Fruit fly (Drosophila melanogaster) whole organism, wandering third instar larva: ENCODE data around the gene spz3.

ENCODE experiments used
- Abd-B ChIP-seq: fragments of >200 bp; optimal IDR thresholded peaks from 2 replicates; lab custom pipeline; 2017; ENCODE audit warnings: missing biosample characterization, missing genetic modification characterization
- CG32264 ChIP-seq: fragments of 200-800 bp; sonication (Bioruptor generic); optimal IDR thresholded peaks from 2 replicates; lab custom pipeline; 2016; ENCODE audit warnings: missing biosample characterization, missing genetic modification characterization
- CG9705 ChIP-seq: fragments of 200-800 bp; sonication (Bioruptor generic); optimal IDR thresholded peaks from 2 replicates; lab custom pipeline; 2018; ENCODE audit warnings: missing biosample characterization, mild to moderate bottlenecking, missing genetic modification characterization
- CrebA ChIP-seq: fragments of 200-800 bp; sonication (Bioruptor generic); optimal IDR thresholded peaks from 2 replicates; lab custom pipeline; 2016; ENCODE audit warnings: missing biosample characterization, mild to moderate bottlenecking, missing genetic modification characterization, borderline replicate concordance
- Dfd ChIP-seq: fragments of >200 bp; optimal IDR thresholded peaks from 2 replicates; lab custom pipeline; 2017; ENCODE audit warnings: missing biosample characterization, missing genetic modification characterization
- Dif ChIP-seq: fragments of 200-275, 200-300 bp; sonication (Bioruptor generic); optimal IDR thresholded peaks from 2 replicates; lab custom pipeline; 2018; ENCODE audit warnings: missing biosample characterization, missing genetic modification characterization; ENCODE audit not compliant: partially characterized antibody
- GATAd ChIP-seq: sonication (Bioruptor generic); optimal IDR thresholded peaks from 2 replicates; lab custom pipeline; 2016; ENCODE audit warnings: missing biosample characterization, missing genetic modification characterization
- HLH106 ChIP-seq: fragments of 200-800 bp; optimal IDR thresholded peaks from 3 replicates; lab custom pipeline; 2019; ENCODE audit warnings: missing biosample characterization, mild to moderate bottlenecking, missing genetic modification characterization, moderate library complexity
- Hnf4 ChIP-seq: fragments of 200-800 bp; sonication (Bioruptor generic); optimal IDR thresholded peaks from 2 replicates; lab custom pipeline; 2016; ENCODE audit warnings: missing biosample characterization, mild to moderate bottlenecking, missing genetic modification characterization
- Hr78 ChIP-seq: fragments of >200 bp; optimal IDR thresholded peaks from 2 replicates; lab custom pipeline; 2017; ENCODE audit warnings: missing biosample characterization, missing genetic modification characterization
- Hr83 ChIP-seq: fragments of 200-300 bp; sonication (Bioruptor generic); optimal IDR thresholded peaks from 2 replicates; lab custom pipeline; 2016; ENCODE audit warnings: missing biosample characterization, mild to moderate bottlenecking, missing genetic modification characterization, moderate library complexity; ENCODE audit not compliant: poor library complexity, severe bottlenecking
- Jra ChIP-seq: sonication (Bioruptor generic); optimal IDR thresholded peaks from 2 replicates; lab custom pipeline; 2016; ENCODE audit warnings: missing biosample characterization, missing genetic modification characterization
- Mio ChIP-seq: sonication (Bioruptor generic); optimal IDR thresholded peaks from 2 replicates; lab custom pipeline; 2016; ENCODE audit warnings: missing biosample characterization, missing genetic modification characterization
- Myc ChIP-seq: fragments of >200 bp; optimal IDR thresholded peaks from 2 replicates; lab custom pipeline; 2017
- N ChIP-seq: fragments of >200 bp; optimal IDR thresholded peaks from 2 replicates; lab custom pipeline; 2018; ENCODE audit warnings: missing biosample characterization, missing external identifiers, missing genetic modification characterization
- OdsH ChIP-seq: fragments of 200-800 bp; sonication (Bioruptor generic); optimal IDR thresholded peaks from 2 replicates; lab custom pipeline; 2016; ENCODE audit warnings: missing biosample characterization, mild to moderate bottlenecking, missing genetic modification characterization
- Rel ChIP-seq, 2 experiments: fragments of 200-800 bp; sonication (Bioruptor generic) in 1 of 2; optimal IDR thresholded peaks; 2 replicates in 1 of 2; 3 replicates in 1 of 2; lab custom pipeline; 2016 to 2019; ENCODE audit warnings: mild to moderate bottlenecking in 2 of 2, missing biosample characterization in 2 of 2, missing genetic modification characterization in 2 of 2, moderate library complexity in 1 of 2
- Sp1 ChIP-seq: fragments of 200-800 bp; sonication (Bioruptor generic); optimal IDR thresholded peaks from 3 replicates; lab custom pipeline; 2019; ENCODE audit warnings: missing biosample characterization, mild to moderate bottlenecking, missing genetic modification characterization, moderate library complexity
- Vsx2 ChIP-seq: fragments of 200-300, 225-300 bp; sonication (Bioruptor generic); optimal IDR thresholded peaks from 2 replicates; lab custom pipeline; 2018; ENCODE audit warnings: missing biosample characterization, missing genetic modification characterization; ENCODE audit not compliant: partially characterized antibody
- br ChIP-seq: fragments of 200-800 bp; sonication (Bioruptor generic); optimal IDR thresholded peaks from 2 replicates; lab custom pipeline; 2016; ENCODE audit warnings: missing biosample characterization, missing genetic modification characterization
- brk ChIP-seq: fragments of 200-800 bp; sonication (Bioruptor generic); optimal IDR thresholded peaks from 2 replicates; lab custom pipeline; 2016; ENCODE audit warnings: missing biosample characterization, mild to moderate bottlenecking, missing genetic modification characterization
- dl ChIP-seq, 2 experiments: fragments of 175-275, 200-275 bp in 1 of 2; fragments of 200-275 bp in 1 of 2; sonication (Bioruptor generic); optimal IDR thresholded peaks; lab custom pipeline; 2018; ENCODE audit warnings: mild to moderate bottlenecking in 2 of 2, missing biosample characterization in 2 of 2, missing genetic modification characterization in 2 of 2, moderate library complexity in 2 of 2; ENCODE audit not compliant: partially characterized antibody in 2 of 2, insufficient read depth in 1 of 2
- dmrt93B ChIP-seq: fragments of 200-800 bp; sonication (Bioruptor generic); optimal IDR thresholded peaks from 2 replicates; lab custom pipeline; 2018; ENCODE audit warnings: missing biosample characterization, mild to moderate bottlenecking, missing genetic modification characterization
- dsf ChIP-seq: sonication (Bioruptor generic); optimal IDR thresholded peaks from 2 replicates; lab custom pipeline; 2016; ENCODE audit warnings: missing biosample characterization, missing genetic modification characterization, borderline replicate concordance
- ey ChIP-seq: fragments of 200-800 bp; sonication (Bioruptor generic); optimal IDR thresholded peaks from 2 replicates; lab custom pipeline; 2016; ENCODE audit warnings: missing biosample characterization, missing genetic modification characterization
- foxo ChIP-seq, 2 experiments: fragments of 200-800 bp; sonication (Bioruptor generic); optimal IDR thresholded peaks; 2 replicates in 1 of 2; 3 replicates in 1 of 2; lab custom pipeline; 2016 to 2017; ENCODE audit warnings: missing biosample characterization in 2 of 2, missing genetic modification characterization in 2 of 2
- fru ChIP-seq: fragments of 200-800 bp; sonication (Bioruptor generic); optimal IDR thresholded peaks from 3 replicates; lab custom pipeline; 2016; ENCODE audit warnings: missing biosample characterization, mild to moderate bottlenecking, missing genetic modification characterization
- h ChIP-seq: fragments of 200-800 bp; sonication (Bioruptor generic); optimal IDR thresholded peaks from 3 replicates; lab custom pipeline; 2016; ENCODE audit warnings: missing biosample characterization, mild to moderate bottlenecking, missing genetic modification characterization
- jim ChIP-seq: fragments of 175-275, 200-325 bp; sonication (Bioruptor generic); optimal IDR thresholded peaks from 2 replicates; lab custom pipeline; 2016; ENCODE audit warnings: missing biosample characterization, mild to moderate bottlenecking, missing genetic modification characterization
- lola ChIP-seq: fragments of >200 bp; optimal IDR thresholded peaks from 2 replicates; lab custom pipeline; 2017; ENCODE audit warnings: missing biosample characterization, missing genetic modification characterization
- pan ChIP-seq: fragments of >200 bp; optimal IDR thresholded peaks from 2 replicates; lab custom pipeline; 2017
- psq ChIP-seq: fragments of 200-800 bp; sonication (Bioruptor generic); optimal IDR thresholded peaks from 3 replicates; lab custom pipeline; 2017; ENCODE audit warnings: missing biosample characterization, mild to moderate bottlenecking, missing genetic modification characterization, moderate library complexity
- rgr ChIP-seq: fragments of 200-800 bp; sonication (Bioruptor generic); optimal IDR thresholded peaks from 3 replicates; lab custom pipeline; 2016; ENCODE audit warnings: missing biosample characterization, mild to moderate bottlenecking, missing genetic modification characterization
- sage ChIP-seq: fragments of 200-800 bp; sonication (Bioruptor generic); optimal IDR thresholded peaks from 2 replicates; lab custom pipeline; 2016; ENCODE audit warnings: missing biosample characterization, mild to moderate bottlenecking, missing genetic modification characterization
- sv ChIP-seq: fragments of 200-800 bp; sonication (Bioruptor generic); optimal IDR thresholded peaks from 3 replicates; lab custom pipeline; 2016; ENCODE audit warnings: missing biosample characterization, missing genetic modification characterization
- tai ChIP-seq: sonication (Bioruptor generic); optimal IDR thresholded peaks from 2 replicates; lab custom pipeline; 2016; ENCODE audit warnings: missing biosample characterization, missing genetic modification characterization
- usp ChIP-seq: fragments of >200 bp; optimal IDR thresholded peaks from 2 replicates; lab custom pipeline; 2017; ENCODE audit warnings: missing biosample characterization, missing genetic modification characterization
- woc ChIP-seq: sonication (Bioruptor generic); optimal IDR thresholded peaks from 2 replicates; lab custom pipeline; 2016; ENCODE audit warnings: missing biosample characterization, mild to moderate bottlenecking, missing genetic modification characterization

Gene spz3

DNA sequence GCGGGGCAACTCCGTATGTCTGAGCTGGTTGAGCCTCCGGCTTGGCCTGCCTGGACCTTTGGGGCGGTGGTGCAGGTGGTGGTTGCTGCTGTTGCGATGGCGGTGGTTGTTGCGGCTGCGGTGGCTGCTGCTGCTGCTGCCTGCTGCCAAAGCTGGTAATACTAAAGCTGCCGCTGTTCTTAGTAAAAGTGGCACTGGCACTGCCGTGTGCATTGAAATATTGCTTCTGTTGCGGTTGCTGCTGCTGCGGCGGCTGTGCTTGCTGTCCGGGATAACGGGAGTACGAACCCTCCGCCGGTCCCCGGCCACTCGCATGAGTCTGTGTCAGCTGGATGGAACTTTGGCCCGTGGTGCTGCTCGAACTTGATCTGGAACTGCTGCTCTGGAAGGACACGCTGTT lies 980 bp downstream of the spz3 start:
- TF ChIP-seq Dfd (GFP tag; lab: Kevin White, UChicago) (peak; percentile 91), pan (no peak)

DNA sequence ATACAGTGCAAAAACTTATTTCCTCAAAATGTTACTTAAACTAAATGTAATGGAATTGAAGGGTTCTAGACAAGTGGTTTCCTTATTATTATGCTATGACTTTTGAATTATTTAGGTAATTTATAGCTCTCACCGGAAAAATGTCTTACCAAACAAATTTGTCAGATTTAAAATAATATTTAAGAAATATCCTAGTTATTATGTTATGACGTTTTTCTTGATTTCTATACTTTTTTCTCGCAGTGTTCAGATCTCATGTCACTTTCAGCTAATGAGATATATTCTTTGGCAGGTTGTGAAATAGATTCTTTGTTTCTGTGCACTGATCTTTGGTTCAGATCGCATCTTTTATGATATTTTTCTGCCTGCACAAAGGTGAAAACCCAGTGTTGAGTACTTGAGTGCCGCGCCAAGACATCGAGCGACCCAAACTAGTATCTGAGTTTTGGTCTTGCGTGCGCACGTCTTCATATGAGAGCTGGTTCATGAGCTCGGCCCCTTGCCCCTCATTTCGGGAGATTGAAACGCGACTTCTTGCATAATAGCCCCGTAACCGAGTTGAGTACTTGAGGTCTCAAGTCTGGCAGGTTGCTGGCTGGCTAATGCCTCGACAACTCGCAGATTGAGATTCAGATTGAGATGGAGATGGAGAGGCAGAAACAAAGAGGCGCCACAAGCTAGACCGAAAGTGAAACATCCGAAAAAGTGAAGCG lies 2.7 kb downstream of the spz3 start:
- TF ChIP-seq woc (GFP tag; lab: Kevin White, UChicago) (no peak), dsf (no peak), Hr78 (GFP tag; lab: Kevin White, UChicago) (no peak), br (GFP tag; lab: Kevin White, UChicago) (no peak)

DNA sequence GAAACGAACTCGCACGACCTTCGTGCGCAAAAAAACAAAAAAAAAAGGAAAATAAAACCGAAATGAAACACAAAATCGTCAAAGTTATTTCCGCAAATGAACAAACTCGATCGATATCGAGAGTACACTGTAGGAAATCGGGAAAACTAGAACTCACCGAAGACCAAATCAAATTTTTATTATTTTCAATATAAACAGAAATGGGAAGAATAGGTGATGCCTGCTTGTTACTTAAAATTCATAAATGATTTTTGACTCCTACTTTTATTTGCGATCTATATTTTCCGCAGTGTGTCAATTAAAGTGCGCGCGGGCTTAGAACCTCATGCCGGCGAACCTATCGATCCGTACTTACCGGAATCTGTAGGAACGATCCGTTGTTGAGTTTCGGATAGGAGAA lies 3.7 kb downstream of the spz3 start:
- no peak for TF ChIP-seq ey (GFP tag; lab: Kevin White, UChicago)
- TF ChIP-seq Hr83 (GFP tag; lab: Kevin White, UChicago), result no peak
- TF ChIP-seq Sp1 (GFP tag; lab: Kevin White, UChicago), result peak; percentile 38
- TF ChIP-seq sage (GFP tag; lab: Kevin White, UChicago), result peak; percentile 5
- no peak for TF ChIP-seq Rel (GFP tag; optimal IDR thresholded peaks at IDR 0.05; lab: Kevin White, UChicago)
- TF ChIP-seq Rel (tag; optimal IDR thresholded peaks at IDR 0.05; lab: Kevin White, UChicago), result no peak
- no peak for TF ChIP-seq Hr78 (GFP tag; lab: Kevin White, UChicago)
- TF ChIP-seq h (GFP tag; lab: Kevin White, UChicago), result peak; percentile 45
- peak; percentile 9 for TF ChIP-seq rgr (GFP tag; lab: Kevin White, UChicago)
- no peak for TF ChIP-seq Abd-B
- no peak for TF ChIP-seq N
- no peak for TF ChIP-seq woc (GFP tag; lab: Kevin White, UChicago)
- TF ChIP-seq fru (GFP tag; lab: Kevin White, UChicago), result no peak
- no peak for TF ChIP-seq Hnf4 (GFP tag; lab: Kevin White, UChicago)
- TF ChIP-seq brk, result no peak
- no peak for TF ChIP-seq jim
- no peak for TF ChIP-seq CG32264 (GFP tag; lab: Kevin White, UChicago)
- no peak for TF ChIP-seq dmrt93B
- no peak for TF ChIP-seq Dif (GFP tag; lab: Kevin White, UChicago)
- TF ChIP-seq Myc (lab: Kevin White, UChicago), result no peak
- TF ChIP-seq usp (GFP tag; lab: Kevin White, UChicago), result no peak
- TF ChIP-seq pan, result no peak
- TF ChIP-seq dl (GFP tag; optimal IDR thresholded peaks at IDR 0.05; lab: Kevin White, UChicago; ENCODE audit: insufficient read depth in 1 of 2, partially characterized antibody in 2 of 2), result no peak
- TF ChIP-seq OdsH (GFP tag; lab: Kevin White, UChicago), result no peak
- TF ChIP-seq foxo (GFP tag; optimal IDR thresholded peaks at IDR 0.05; lab: Kevin White, UChicago), result peak in 1 of 2 experiments; percentile 38
- TF ChIP-seq HLH106 (tag; lab: Kevin White, UChicago), result peak; percentile 48
- TF ChIP-seq Vsx2, result no peak
- no peak for TF ChIP-seq Jra (GFP tag; lab: Kevin White, UChicago)
- TF ChIP-seq GATAd (GFP tag; lab: Kevin White, UChicago), result no peak
- TF ChIP-seq tai, result no peak
- TF ChIP-seq Dfd (GFP tag; lab: Kevin White, UChicago), result no peak
- TF ChIP-seq sv (GFP tag; lab: Kevin White, UChicago), result no peak
- TF ChIP-seq dsf, result no peak
- no peak for TF ChIP-seq CrebA
- no peak for TF ChIP-seq br (GFP tag; lab: Kevin White, UChicago)
- TF ChIP-seq lola, result no peak
- no peak for TF ChIP-seq CG9705 (GFP tag; lab: Kevin White, UChicago)
- peak; percentile 12 for TF ChIP-seq psq (GFP tag; lab: Kevin White, UChicago)
- no peak for TF ChIP-seq Mio
- TF ChIP-seq, all 38 proteins: peak for 7
